Fruit fly (Drosophila melanogaster) whole organism: ENCODE results near the gene CG33271.

Source experiments
- CG8478 ChIP-seq: fragments of >200 bp; optimal IDR thresholded peaks from 2 replicates; lab custom pipeline; 2018; ENCODE audit warnings: inconsistent platforms
- EcR ChIP-seq, 2 experiments: fragments of >200 bp; optimal IDR thresholded peaks; 2 replicates each; lab custom pipeline; 2017; ENCODE audit warnings: missing biosample characterization in 2 of 2, missing genetic modification characterization in 2 of 2, missing genetic modification reagents in 2 of 2
- pan ChIP-seq: fragments of >200 bp; optimal IDR thresholded peaks from 2 replicates; lab custom pipeline; 2017
- psq ChIP-seq: fragments of >200 bp; optimal IDR thresholded peaks from 2 replicates; lab custom pipeline; 2017
- usp ChIP-seq: fragments of >200 bp; optimal IDR thresholded peaks from 2 replicates; lab custom pipeline; 2017; ENCODE audit warnings: missing biosample characterization, missing genetic modification characterization, mixed read lengths

dm6 chr3L:11625634-11626175 is 48.4 kb upstream of the CG33271 start, which contains the start of gene CG6083:
- TF ChIP-seq psq (lab: Kevin White, UChicago) (no peak), CG8478 (lab: Kevin White, UChicago) (no peak), usp (no peak), pan (no peak), EcR (GFP tag; optimal IDR thresholded peaks at IDR 0.05; lab: Kevin White, UChicago) (no peak)
